Fruit fly (Drosophila melanogaster) whole organism, pupa: ENCODE data around the gene Sirup.

Experiments
- CG10348 ChIP-seq: fragments of 200-800 bp; sonication (Bioruptor generic); IDR thresholded peaks from 2 replicates; pipeline ENCODE4 v1.3.6; 2022; ENCODE audit warnings: missing biosample characterization, missing genetic modification characterization
- EcR ChIP-seq: fragments of 200-800 bp; sonication (Bioruptor generic); optimal IDR thresholded peaks from 3 replicates; lab custom pipeline; 2019; ENCODE audit warnings: missing biosample characterization, missing genetic modification characterization, mild to moderate bottlenecking, moderate library complexity, missing genetic modification reagents
- Ets98B ChIP-seq: fragments of 200-800 bp; sonication (Bioruptor generic); IDR thresholded peaks from 2 replicates; pipeline ENCODE4 v1.3.6; 2022; ENCODE audit warnings: missing biosample characterization, missing genetic modification characterization
- Pif1B ChIP-seq: fragments of 200-800 bp; sonication (Bioruptor generic); optimal IDR thresholded peaks from 3 replicates; lab custom pipeline; 2016; ENCODE audit warnings: missing biosample characterization, missing genetic modification characterization
- gl ChIP-seq: fragments of 200-800 bp; sonication (Bioruptor generic); optimal IDR thresholded peaks from 2 replicates; lab custom pipeline; 2018; ENCODE audit warnings: missing biosample characterization, mild to moderate bottlenecking, missing genetic modification characterization
- rn ChIP-seq: fragments of 200-800 bp; sonication (Bioruptor generic); IDR thresholded peaks from 2 replicates; pipeline ENCODE4 v1.3.6; 2022; ENCODE audit warnings: missing biosample characterization, missing genetic modification characterization

dm6 chr2L:7998655-7999054 lies at the start of gene Sirup:
- TF ChIP-seq gl (tag; lab: Kevin White, UChicago) (peak; percentile 9), EcR (GFP tag; lab: Kevin White, UChicago) (peak; percentile 36), CG10348 (GFP tag; lab: Robert Waterston, UW) (no peak), rn (GFP tag; lab: Robert Waterston, UW) (no peak), Pif1B (peak; percentile 16), Ets98B (peak; percentile 59; the same call in 1 of the 2 replicates)
